Fruit fly (Drosophila melanogaster) whole organism, prepupa: ENCODE data around the gene CG7900.
"Not testable (repeated sequence)": the region's sequence is repeated elsewhere in the genome, so short reads cannot be mapped to it uniquely, and the experiment has no call there.

ENCODE experiments used
- CG3032 ChIP-seq: fragments of 200-800 bp; optimal IDR thresholded peaks from 2 replicates; lab custom pipeline; 2019; ENCODE audit warnings: missing biosample characterization, mild to moderate bottlenecking, missing genetic modification characterization, moderate library complexity
- CG6163 ChIP-seq: fragments of 200-800 bp; sonication (Bioruptor generic); IDR thresholded peaks from 3 replicates; pipeline ENCODE4 v1.3.6; 2022; ENCODE audit warnings: missing biosample characterization, missing genetic modification characterization
- CG9139 ChIP-seq: fragments of 200-800 bp; sonication (Bioruptor generic); optimal IDR thresholded peaks from 3 replicates; lab custom pipeline; 2017; ENCODE audit warnings: missing biosample characterization, mild to moderate bottlenecking, missing genetic modification characterization
- Hr39 ChIP-seq: fragments of 200-800 bp; sonication (Bioruptor generic); optimal IDR thresholded peaks from 2 replicates; lab custom pipeline; 2016; ENCODE audit warnings: missing biosample characterization, missing genetic modification characterization
- Lpt ChIP-seq: fragments of 200-800 bp; sonication (Bioruptor generic); optimal IDR thresholded peaks from 3 replicates; lab custom pipeline; 2016; ENCODE audit warnings: missing biosample characterization, missing genetic modification characterization
- lz ChIP-seq: fragments of 200-800 bp; sonication (Bioruptor generic); optimal IDR thresholded peaks from 3 replicates; lab custom pipeline; 2016; ENCODE audit warnings: missing biosample characterization, missing genetic modification characterization
- net ChIP-seq: fragments of 200-800 bp; sonication (Bioruptor generic); optimal IDR thresholded peaks from 3 replicates; lab custom pipeline; 2016; ENCODE audit warnings: missing biosample characterization, missing genetic modification characterization
- salr ChIP-seq, 2 experiments: fragments of 200-800 bp; sonication (Bioruptor generic); optimal IDR thresholded peaks; 3 replicates each; lab custom pipeline; 2016 to 2018; ENCODE audit warnings: missing biosample characterization in 2 of 2, missing genetic modification characterization in 2 of 2, mild to moderate bottlenecking in 1 of 2
- ss ChIP-seq, 2 experiments: fragments of 200-800 bp; sonication (Bioruptor generic); optimal IDR thresholded peaks; 2 replicates in 1 of 2; 3 replicates in 1 of 2; lab custom pipeline; 2017 to 2018; ENCODE audit warnings: mild to moderate bottlenecking in 2 of 2, missing biosample characterization in 2 of 2, missing genetic modification characterization in 2 of 2, moderate library complexity in 1 of 2

DNA sequence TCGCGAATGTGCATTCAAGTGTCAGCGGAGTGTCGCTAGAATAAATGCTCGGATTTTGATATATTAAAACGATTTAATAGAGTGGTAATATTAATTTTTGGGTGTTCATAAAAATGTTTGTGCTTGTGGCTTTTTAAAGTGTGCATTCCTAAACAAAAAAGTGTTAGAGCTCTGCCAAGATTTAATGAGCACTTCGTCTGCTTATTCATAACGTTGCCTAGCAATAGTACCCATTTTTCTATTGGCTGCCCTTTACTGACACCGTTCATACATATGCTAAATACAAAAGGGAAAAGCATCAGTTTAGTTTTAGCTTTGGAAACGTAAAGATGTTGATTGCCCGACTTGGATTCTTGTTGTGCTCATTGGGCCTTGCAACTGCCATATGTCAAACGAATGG lies 44.6 kb upstream of the CG7900 start, which contains the start of gene CG43061:
- not testable (repeated sequence) for TF ChIP-seq lz (GFP tag; lab: Kevin White, UChicago); CG3032 (tag; lab: Kevin White, UChicago); ss (GFP tag; optimal IDR thresholded peaks at IDR 0.05; lab: Kevin White, UChicago); Hr39; salr (GFP tag; optimal IDR thresholded peaks at IDR 0.05; lab: Kevin White, UChicago); Lpt (GFP tag; lab: Kevin White, UChicago); net (GFP tag; lab: Kevin White, UChicago); CG9139 (GFP tag; lab: Kevin White, UChicago); CG6163
